Worm (Caenorhabditis elegans): ENCODE data around the gene pbs-1.

The pbs-1 gene

ce11 chrIV:1725888-1726287 is 16.3 kb upstream of the pbs-1 start, which contains the start of gene K08D12.8:
K08D12.8 (plus strand) TSS chrIV:1726188.
- TF ChIP-seq C38D4.7 (GFP tag; optimal IDR thresholded peaks at IDR 0.05) (no peak), ceh-22 (tag; optimal IDR thresholded peaks at IDR 0.05) (no peak), madf-2 (tag; optimal IDR thresholded peaks at IDR 0.05) (no peak), lin-11 (tag; optimal IDR thresholded peaks at IDR 0.05) (no peak), elt-2 (tag; optimal IDR thresholded peaks at IDR 0.05) (no peak), lim-6 (tag; optimal IDR thresholded peaks at IDR 0.05) (no peak), K09A11.1 (tag; optimal IDR thresholded peaks at IDR 0.05; ENCODE audit: insufficient read depth) (no peak), dve-1 (tag; optimal IDR thresholded peaks at IDR 0.05) (no peak)

ce11 chrIV:1724283-1724682 is 14.7 kb upstream of the pbs-1 start, which contains the start of gene epic-3:
epic-3 (minus strand) TSS chrIV:1724383.
- TF ChIP-seq nhr-11 (tag; optimal IDR thresholded peaks at IDR 0.05) (no peak), ceh-45 (GFP tag; IDR thresholded peaks at IDR 0.05) (no peak), elt-2 (tag; optimal IDR thresholded peaks at IDR 0.05) (no peak), dmd-4 (tag; optimal IDR thresholded peaks at IDR 0.05; ENCODE audit: borderline replicate concordance) (no peak), ceh-31 (tag; optimal IDR thresholded peaks at IDR 0.05) (no peak), zip-5 (tag; optimal IDR thresholded peaks at IDR 0.05) (no peak), ama-1 (optimal IDR thresholded peaks at IDR 0.05) (no peak), T23F11.4 (GFP tag; optimal IDR thresholded peaks at IDR 0.05) (no peak), fax-1 (tag; optimal IDR thresholded peaks at IDR 0.05) (no peak), sdc-2 (tag; optimal IDR thresholded peaks at IDR 0.05) (no peak), ceh-34 (tag; optimal IDR thresholded peaks at IDR 0.05) (no peak), unc-86 (tag; optimal IDR thresholded peaks at IDR 0.05) (no peak), ceh-9 (tag; optimal IDR thresholded peaks at IDR 0.05) (no peak), fkh-6 (tag; optimal IDR thresholded peaks at IDR 0.05) (no peak), C38D4.7 (GFP tag; optimal IDR thresholded peaks at IDR 0.05) (no peak), ztf-16 (tag; optimal IDR thresholded peaks at IDR 0.05) (no peak), unc-55 (GFP tag; optimal IDR thresholded peaks at IDR 0.05) (no peak), rnt-1 (tag; optimal IDR thresholded peaks at IDR 0.05) (no peak), ceh-2 (tag; optimal IDR thresholded peaks at IDR 0.05) (no peak), ceh-14 (tag; optimal IDR thresholded peaks at IDR 0.05) (no peak)

ce11 chrIV:1722953-1723352 is 13.4 kb upstream of the pbs-1 start:
- TF ChIP-seq sox-4 (tag; optimal IDR thresholded peaks at IDR 0.05) = no peak
- no peak for TF ChIP-seq ets-4 (tag; optimal IDR thresholded peaks at IDR 0.05)
- no peak for TF ChIP-seq C08G9.2 (tag; optimal IDR thresholded peaks at IDR 0.05)
- no peak for TF ChIP-seq nhr-232 (tag; optimal IDR thresholded peaks at IDR 0.05)
- TF ChIP-seq ahr-1 (tag; optimal IDR thresholded peaks at IDR 0.05) = no peak
- TF ChIP-seq ttx-3 (tag; optimal IDR thresholded peaks at IDR 0.05) = no peak
- no peak for TF ChIP-seq ceh-31 (tag; optimal IDR thresholded peaks at IDR 0.05)
- TF ChIP-seq elt-2 (tag; optimal IDR thresholded peaks at IDR 0.05) = no peak
- TF ChIP-seq ama-1 (optimal IDR thresholded peaks at IDR 0.05) = no peak
- no peak for TF ChIP-seq hlh-6 (tag; optimal IDR thresholded peaks at IDR 0.05)
- TF ChIP-seq unc-3 (GFP tag; conservative IDR thresholded peaks at IDR 0.05) = no peak
- TF ChIP-seq unc-3 (tag; optimal IDR thresholded peaks at IDR 0.05) = no peak
- no peak for TF ChIP-seq pat-9 (tag; optimal IDR thresholded peaks at IDR 0.05)
- TF ChIP-seq dmd-4 (tag; optimal IDR thresholded peaks at IDR 0.05; ENCODE audit: borderline replicate concordance) = no peak
- TF ChIP-seq elt-4 (tag; optimal IDR thresholded peaks at IDR 0.05) = no peak

ce11 chrIV:1721610-1722009 is 12.1 kb upstream of the pbs-1 start:
- TF ChIP-seq pag-3 (tag; optimal IDR thresholded peaks at IDR 0.05; ENCODE audit: borderline replicate concordance) (no peak), lin-11 (tag; optimal IDR thresholded peaks at IDR 0.05) (no peak), fkh-10 (GFP tag; optimal IDR thresholded peaks at IDR 0.05) (no peak), ref-2 (tag; optimal IDR thresholded peaks at IDR 0.05) (no peak), elt-2 (tag; optimal IDR thresholded peaks at IDR 0.05) (no peak), ceh-6 (GFP tag; optimal IDR thresholded peaks at IDR 0.05) (no peak), gmeb-2 (tag; optimal IDR thresholded peaks at IDR 0.05) (no peak), ttx-3 (tag; optimal IDR thresholded peaks at IDR 0.05) (no peak), pat-9 (tag; optimal IDR thresholded peaks at IDR 0.05) (no peak), ceh-18 (tag; optimal IDR thresholded peaks at IDR 0.05) (no peak), unc-42 (tag; optimal IDR thresholded peaks at IDR 0.05) (no peak), ztf-16 (tag; optimal IDR thresholded peaks at IDR 0.05) (no peak)
